Worm (Caenorhabditis elegans): ENCODE results near the gene snt-3.

DNA sequence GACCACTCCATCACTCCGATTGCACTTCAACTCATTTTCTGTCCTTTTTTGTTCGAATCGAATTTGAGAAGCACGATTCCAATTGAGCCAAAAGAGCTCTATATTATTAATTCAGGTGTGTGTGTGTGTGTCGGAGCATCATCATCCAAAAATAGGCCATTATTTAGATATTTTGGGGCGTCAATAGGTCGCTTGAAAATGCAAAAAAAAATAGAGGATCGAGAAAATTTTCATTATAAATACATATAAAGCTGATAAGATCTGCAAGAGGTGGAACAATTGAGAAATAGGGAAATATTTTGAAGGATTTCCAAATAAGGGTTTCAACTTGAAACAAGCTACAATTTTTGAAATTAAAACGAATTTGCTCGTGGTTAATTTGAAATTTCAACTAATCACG, 22.1 kb upstream of the snt-3 start, which contains the start of gene Y75B7AR.1:
- TF ChIP-seq him-1 (tag; optimal IDR thresholded peaks at IDR 0.05): no peak
- no peak for TF ChIP-seq dao-5 (tag; optimal IDR thresholded peaks at IDR 0.05)
- no peak for TF ChIP-seq W03F9.2 (tag; optimal IDR thresholded peaks at IDR 0.05)

All from whole organism, L4/young adult.